Worm (Caenorhabditis elegans): ENCODE data around the gene rps-29.

DNA sequence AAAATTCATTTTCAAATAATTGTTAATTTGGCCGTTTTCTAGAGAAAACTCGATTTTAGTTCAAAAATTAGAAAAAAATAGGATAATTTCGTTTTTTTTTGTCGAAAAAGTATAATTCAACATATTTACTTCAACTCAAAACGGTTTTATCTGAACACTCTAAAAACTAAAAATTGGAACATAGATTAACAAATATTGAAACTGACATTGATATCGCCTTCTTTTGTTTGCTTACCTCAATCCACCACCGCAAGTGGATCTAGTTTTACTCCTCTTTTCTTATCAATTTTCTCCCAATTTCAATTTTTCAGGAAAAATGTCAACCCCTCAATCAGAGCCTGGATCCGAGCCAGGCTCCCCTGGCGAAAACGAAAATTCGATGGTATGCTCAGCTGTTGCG, 29.2 kb upstream of the rps-29 start, which contains the start of gene ptl-1:
- TF ChIP-seq nhr-77 (tag; optimal IDR thresholded peaks at IDR 0.05) (no peak), F16B12.6 (tag; optimal IDR thresholded peaks at IDR 0.05) (no peak), rnt-1 (tag; optimal IDR thresholded peaks at IDR 0.05) (no peak), dpl-1 (GFP tag; optimal IDR thresholded peaks at IDR 0.05) (no peak), fkh-10 (GFP tag; optimal IDR thresholded peaks at IDR 0.05) (no peak), unc-62 (GFP tag; optimal IDR thresholded peaks at IDR 0.05) (no peak), nhr-76 (tag; optimal IDR thresholded peaks at IDR 0.05) (no peak), ama-1 (optimal IDR thresholded peaks at IDR 0.05) (no peak), C34B4.2 (tag; optimal IDR thresholded peaks at IDR 0.05) (no peak), grh-1 (GFP tag; IDR thresholded peaks at IDR 0.05) (no peak), egl-27 (tag; optimal IDR thresholded peaks at IDR 0.05) (no peak)

All from whole organism, L1 larva.